Fruit fly (Drosophila melanogaster): Measurements from ENCODE around the gene CarT.

CarT gene

DNA sequence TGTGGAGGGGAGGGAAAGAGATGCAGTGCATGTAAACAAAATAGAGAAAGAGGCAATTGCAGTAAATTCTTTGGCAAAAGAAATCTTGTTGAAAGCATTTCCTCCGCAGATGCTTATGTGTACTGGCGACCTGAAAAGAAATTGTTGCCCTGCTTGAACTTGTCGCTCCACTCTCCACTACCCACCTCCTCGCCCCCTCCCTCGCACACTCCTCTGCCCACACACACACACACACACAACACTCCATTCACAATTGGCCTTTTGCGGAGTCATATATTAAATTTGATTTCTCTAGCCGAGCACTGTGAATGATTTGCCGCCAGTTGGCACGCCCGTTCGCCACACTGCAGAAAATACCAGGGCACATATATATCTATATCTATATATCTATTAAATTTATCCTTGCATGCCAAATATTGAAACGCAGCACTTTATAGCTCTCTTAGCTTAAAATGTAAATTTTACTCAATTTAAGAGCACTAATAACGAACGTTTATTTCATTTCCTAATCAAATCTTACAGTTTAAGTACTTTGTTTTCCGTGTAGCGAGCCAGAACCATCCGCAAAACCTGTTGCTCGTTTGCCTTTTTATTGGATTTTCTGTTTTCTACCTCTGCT is 28.9 kb upstream of the CarT start (continued):
- TF ChIP-seq CG14050 (GFP tag; IDR thresholded peaks at IDR 0.05) = no peak; the same call in 2 of the 3 replicates
- TF ChIP-seq CG8359 (GFP tag; optimal IDR thresholded peaks at IDR 0.05; ENCODE audit: borderline replicate concordance) = peak; percentile 44
- TF ChIP-seq vnd (GFP tag; IDR thresholded peaks at IDR 0.05; ENCODE audit: partially characterized antibody) = no peak
- peak; percentile 1 for TF ChIP-seq btn (GFP tag; optimal IDR thresholded peaks at IDR 0.05)
- peak; percentile 35; the same call in 1 of the 2 replicates for TF ChIP-seq sens-2 (GFP tag; IDR thresholded peaks at IDR 0.05)
- peak; percentile 81 for TF ChIP-seq al (GFP tag; IDR thresholded peaks at IDR 0.05)
- no peak for TF ChIP-seq bowl (GFP tag; IDR thresholded peaks at IDR 0.05)
- TF ChIP-seq Hr3 (GFP tag; optimal IDR thresholded peaks at IDR 0.05) = peak; percentile 30
- no peak for TF ChIP-seq fru (optimal IDR thresholded peaks at IDR 0.05)
- peak; percentile 72 for TF ChIP-seq lbe (GFP tag; optimal IDR thresholded peaks at IDR 0.05)
- peak; percentile 55; the same call in 1 of the 2 replicates for TF ChIP-seq HLH3B (GFP tag; IDR thresholded peaks at IDR 0.05)
- TF ChIP-seq Adf1 (GFP tag; IDR thresholded peaks at IDR 0.05) = peak; percentile 20; the same call in 1 of the 2 replicates
- peak; percentile 15 for TF ChIP-seq CG31365 (tag; optimal IDR thresholded peaks at IDR 0.05)
- TF ChIP-seq CG13287 (GFP tag; IDR thresholded peaks at IDR 0.05; ENCODE audit: partially characterized antibody) = no peak
- TF ChIP-seq toy (GFP tag; IDR thresholded peaks at IDR 0.05) = peak; percentile 70
- peak; percentile 60 for TF ChIP-seq CG18619 (GFP tag; optimal IDR thresholded peaks at IDR 0.05)
- TF ChIP-seq bsh (GFP tag; optimal IDR thresholded peaks at IDR 0.05) = peak; percentile 52 to 65
- TF ChIP-seq Atf-2 (GFP tag; optimal IDR thresholded peaks at IDR 0.05) = peak; percentile 30
- TF ChIP-seq CG8924 (tag; optimal IDR thresholded peaks at IDR 0.05) = peak; percentile 48
- peak; percentile 82 for TF ChIP-seq CG11456 (GFP tag; IDR thresholded peaks at IDR 0.05)
- TF ChIP-seq Ada2b (GFP tag; IDR thresholded peaks at IDR 0.05) = peak; percentile 84
- peak; percentile 54 for TF ChIP-seq ems (GFP tag; optimal IDR thresholded peaks at IDR 0.05)
- TF ChIP-seq fd96Cb (tag; optimal IDR thresholded peaks at IDR 0.05) = peak; percentile 63
- TF ChIP-seq Eip74EF (GFP tag; optimal IDR thresholded peaks at IDR 0.05) = no peak
- peak; percentile 70 for TF ChIP-seq Ets65A (GFP tag)
- peak; percentile 68 for TF ChIP-seq CG1233 (GFP tag; optimal IDR thresholded peaks at IDR 0.05)
- TF ChIP-seq CG10959 (GFP tag; IDR thresholded peaks at IDR 0.05) = peak; percentile 42
- peak; percentile 59; the same call in 1 of the 3 replicates for TF ChIP-seq CG11560 (tag; IDR thresholded peaks at IDR 0.05)
- TF ChIP-seq CG11695 (GFP tag; IDR thresholded peaks at IDR 0.05) = peak; percentile 75
- no peak for TF ChIP-seq CG2199 (GFP tag; IDR thresholded peaks at IDR 0.05)
- peak; percentile 27 for TF ChIP-seq Spps (tag; optimal IDR thresholded peaks at IDR 0.05)
- TF ChIP-seq CG7839 (tag; optimal IDR thresholded peaks at IDR 0.05) = peak; percentile 77
- peak; percentile 23; the same call in 2 of the 3 replicates for TF ChIP-seq otp (GFP tag; IDR thresholded peaks at IDR 0.05)
- TF ChIP-seq dmrt11E (tag; optimal IDR thresholded peaks at IDR 0.05) = peak; percentile 23
- no peak for TF ChIP-seq Lim3 (GFP tag; IDR thresholded peaks at IDR 0.05)
- TF ChIP-seq CG16863 (GFP tag; optimal IDR thresholded peaks at IDR 0.05) = peak; percentile 47
- peak; percentile 40 for TF ChIP-seq pho (GFP tag; optimal IDR thresholded peaks at IDR 0.05)
- peak; percentile 69 for TF ChIP-seq CG12769 (tag; optimal IDR thresholded peaks at IDR 0.05)
- TF ChIP-seq Chrac-16 (GFP tag; optimal IDR thresholded peaks at IDR 0.05) = peak; percentile 55
- peak; percentile 72 for TF ChIP-seq dmrt99B (tag; optimal IDR thresholded peaks at IDR 0.05)
- no peak for TF ChIP-seq CG8478 (optimal IDR thresholded peaks at IDR 0.05)
- no peak for TF ChIP-seq sim (GFP tag; IDR thresholded peaks at IDR 0.05)
- TF ChIP-seq chinmo (GFP tag; IDR thresholded peaks at IDR 0.05; ENCODE audit: partially characterized antibody) = no peak
- peak; percentile 10 for TF ChIP-seq Neu2 (GFP tag; optimal IDR thresholded peaks at IDR 0.05; ENCODE audit: borderline replicate concordance)
- peak; percentile 3 for TF ChIP-seq exex (tag; optimal IDR thresholded peaks at IDR 0.05)
- TF ChIP-seq BEAF-32 (GFP tag; optimal IDR thresholded peaks at IDR 0.05) = no peak
- no peak for TF ChIP-seq Opbp (GFP tag; IDR thresholded peaks at IDR 0.05; ENCODE audit: partially characterized antibody)
- peak; percentile 15 for TF ChIP-seq CG12104 (GFP tag; optimal IDR thresholded peaks at IDR 0.05)
- TF ChIP-seq CG14965 (GFP tag; optimal IDR thresholded peaks at IDR 0.05; ENCODE audit: borderline replicate concordance) = no peak
- TF ChIP-seq sr (GFP tag; IDR thresholded peaks at IDR 0.05) = peak; percentile 66; the same call in 2 of the 3 replicates
